Fruit fly (Drosophila melanogaster): Measurements from ENCODE around the gene CG32262.

The CG32262 gene

dm6 chr3L:3788790-3789421, 21.1 kb downstream of the CG32262 start (continued):
- TF ChIP-seq bowl (GFP tag; IDR thresholded peaks at IDR 0.05) (no peak), B-H1 (GFP tag; IDR thresholded peaks at IDR 0.05) (no peak; the same call in 2 of the 3 replicates), CG4707 (GFP tag; optimal IDR thresholded peaks at IDR 0.05) (peak; percentile 12), CG12236 (GFP tag; optimal IDR thresholded peaks at IDR 0.05) (no peak), Chrac-16 (GFP tag; optimal IDR thresholded peaks at IDR 0.05) (no peak), trh (GFP tag; optimal IDR thresholded peaks at IDR 0.05) (no peak), cwo (GFP tag; optimal IDR thresholded peaks at IDR 0.05) (peak; percentile 11), CG7271 (tag; optimal IDR thresholded peaks at IDR 0.05) (no peak), Sox100B (GFP tag; optimal IDR thresholded peaks at IDR 0.05) (peak; percentile 48), CG8765 (GFP tag; IDR thresholded peaks at IDR 0.05) (no peak), CG34376 (GFP tag; optimal IDR thresholded peaks at IDR 0.05) (no peak), so (GFP tag; IDR thresholded peaks at IDR 0.05) (peak; percentile 65; the same call in 1 of the 3 replicates), CG7372 (GFP tag; IDR thresholded peaks at IDR 0.05) (no peak; the same call in 1 of the 2 replicates), CG14050 (GFP tag; IDR thresholded peaks at IDR 0.05) (no peak), CG16779 (GFP tag; IDR thresholded peaks at IDR 0.05) (no peak), MESR4 (GFP tag; optimal IDR thresholded peaks at IDR 0.05) (no peak), yki (optimal IDR thresholded peaks at IDR 0.05) (no peak), CG14441 (GFP tag; IDR thresholded peaks at IDR 0.05) (no peak), CG9817 (tag; optimal IDR thresholded peaks at IDR 0.05) (no peak), ranshi (GFP tag; IDR thresholded peaks at IDR 0.05) (0 out of 2 replicates have a peak, but pooled peaks have one; percentile 20), Dip2 (GFP tag; IDR thresholded peaks at IDR 0.05) (no peak), dan (GFP tag; IDR thresholded peaks at IDR 0.05) (no peak), Hey (tag; optimal IDR thresholded peaks at IDR 0.05) (no peak), fd96Cb (tag; optimal IDR thresholded peaks at IDR 0.05) (no peak), CG7928 (GFP tag; optimal IDR thresholded peaks at IDR 0.05) (no peak), CG5953 (GFP tag; IDR thresholded peaks at IDR 0.05) (no peak), Hand (GFP tag; optimal IDR thresholded peaks at IDR 0.05) (no peak), pita (GFP tag; optimal IDR thresholded peaks at IDR 0.05) (no peak), danr (GFP tag; IDR thresholded peaks at IDR 0.05) (no peak), CG8290 (GFP tag; optimal IDR thresholded peaks at IDR 0.05) (peak; percentile 51), CG8290 (tag; optimal IDR thresholded peaks at IDR 0.05) (peak in 1 of 2 experiments; percentile 73), ac (GFP tag; optimal IDR thresholded peaks at IDR 0.05) (no peak), prd (optimal IDR thresholded peaks at IDR 0.05) (no peak), prd (GFP tag; IDR thresholded peaks at IDR 0.05) (no peak; the same call in 2 of the 3 replicates), CG11696 (GFP tag; IDR thresholded peaks at IDR 0.05) (no peak), CG43689 (GFP tag; IDR thresholded peaks at IDR 0.05) (no peak), fru (optimal IDR thresholded peaks at IDR 0.05) (no peak), CG31441 (GFP tag; IDR thresholded peaks at IDR 0.05) (peak; percentile 67), CG15514 (GFP tag; optimal IDR thresholded peaks at IDR 0.05) (no peak), schlank (tag; optimal IDR thresholded peaks at IDR 0.05) (no peak), eve (GFP tag; optimal IDR thresholded peaks at IDR 0.05) (no peak), Elba2 (GFP tag; optimal IDR thresholded peaks at IDR 0.05) (no peak), lilli (GFP tag; optimal IDR thresholded peaks at IDR 0.05) (no peak), Eip74EF (GFP tag; optimal IDR thresholded peaks at IDR 0.05) (peak; percentile 42 to 55), Poxn (GFP tag; IDR thresholded peaks at IDR 0.05) (no peak), CG4404 (GFP tag; IDR thresholded peaks at IDR 0.05) (no peak), maf-S (GFP tag; optimal IDR thresholded peaks at IDR 0.05) (no peak), hth (optimal IDR thresholded peaks at IDR 0.05) (no peak), sd (tag; optimal IDR thresholded peaks at IDR 0.05) (peak; percentile 93), CG13894 (tag; optimal IDR thresholded peaks at IDR 0.05) (peak; percentile 33), Oaz (GFP tag; IDR thresholded peaks at IDR 0.05) (no peak), CG1792 (GFP tag; optimal IDR thresholded peaks at IDR 0.05) (no peak), CG15073 (GFP tag; optimal IDR thresholded peaks at IDR 0.05) (no peak)
